Fruit fly (Drosophila melanogaster) whole organism, embryonic: ENCODE results near the gene Bap111.
A peak's percentile ranks its signal among the peaks of the same experiment; 100 is the strongest.

ENCODE experiments used
- Ada2b ChIP-seq: fragments of 200-800 bp; sonication (Bioruptor generic); IDR thresholded peaks from 2 replicates; pipeline ENCODE4 v1.3.6; 2022; ENCODE audit warnings: missing biosample characterization, missing genetic modification characterization
- Atf3 ChIP-seq: fragments of 200-800 bp; sonication (Bioruptor generic); optimal IDR thresholded peaks from 3 replicates; lab custom pipeline; 2016; ENCODE audit warnings: missing biosample characterization, missing genetic modification characterization
- C15 ChIP-seq: fragments of 200-800 bp; sonication (Bioruptor generic); IDR thresholded peaks from 3 replicates; pipeline ENCODE4 v1.3.6; 2022; ENCODE audit warnings: missing biosample characterization, missing genetic modification characterization
- CG1024 ChIP-seq: fragments of 200-800 bp; sonication (Bioruptor generic); IDR thresholded peaks from 2 replicates; pipeline ENCODE4 v1.3.6; 2022; ENCODE audit warnings: missing biosample characterization, missing genetic modification characterization
- CG11560 ChIP-seq: fragments of 200-800 bp; sonication (Bioruptor generic); IDR thresholded peaks from 3 replicates; pipeline ENCODE4 v1.3.6; 2022; ENCODE audit warnings: missing biosample characterization, missing genetic modification characterization
- CG11723 ChIP-seq: fragments of 200-800 bp; sonication (Bioruptor generic); optimal IDR thresholded peaks from 2 replicates; lab custom pipeline; 2017; ENCODE audit warnings: missing biosample characterization, mild to moderate bottlenecking, missing genetic modification characterization
- CG13123 ChIP-seq: fragments of 200-800 bp; sonication (Bioruptor generic); optimal IDR thresholded peaks from 2 replicates; lab custom pipeline; 2016; ENCODE audit warnings: missing biosample characterization, missing genetic modification characterization
- CG15073 ChIP-seq: fragments of 200-800 bp; sonication (Bioruptor generic); optimal IDR thresholded peaks from 2 replicates; lab custom pipeline; 2016; ENCODE audit warnings: missing biosample characterization, missing genetic modification characterization
- CG1529 ChIP-seq: fragments of 200-800 bp; sonication (Bioruptor generic); optimal IDR thresholded peaks from 3 replicates; lab custom pipeline; 2018; ENCODE audit warnings: missing biosample characterization, missing genetic modification characterization
- CG17385 ChIP-seq: fragments of 200-800 bp; sonication (Bioruptor generic); optimal IDR thresholded peaks from 3 replicates; lab custom pipeline; 2018; ENCODE audit warnings: missing biosample characterization, mild to moderate bottlenecking, missing genetic modification characterization
- CG17829 ChIP-seq: fragments of 200-800 bp; optimal IDR thresholded peaks from 2 replicates; lab custom pipeline; 2019; ENCODE audit warnings: missing biosample characterization, mild to moderate bottlenecking, missing genetic modification characterization, moderate library complexity
- CG2678 ChIP-seq: fragments of 200-800 bp; sonication (Bioruptor generic); optimal IDR thresholded peaks from 3 replicates; lab custom pipeline; 2019; ENCODE audit warnings: missing biosample characterization, mild to moderate bottlenecking, missing genetic modification characterization, moderate library complexity
- CG30020 ChIP-seq: fragments of 200-800 bp; optimal IDR thresholded peaks from 2 replicates; lab custom pipeline; 2019; ENCODE audit warnings: missing biosample characterization, mild to moderate bottlenecking, missing genetic modification characterization, moderate library complexity
- CG30431 ChIP-seq: fragments of 200-800 bp; sonication (Bioruptor generic); optimal IDR thresholded peaks from 2 replicates; lab custom pipeline; 2017; ENCODE audit warnings: missing biosample characterization, missing genetic modification characterization
- CG32772 ChIP-seq: fragments of 200-800 bp; sonication (Bioruptor generic); IDR thresholded peaks from 2 replicates; pipeline ENCODE4 v1.3.6; 2022; ENCODE audit warnings: missing biosample characterization, missing genetic modification characterization
- CG3838 ChIP-seq: fragments of 200-800 bp; sonication (Bioruptor generic); optimal IDR thresholded peaks from 3 replicates; lab custom pipeline; 2016; ENCODE audit warnings: missing biosample characterization, missing genetic modification characterization
- CG3847 ChIP-seq: fragments of 200-800 bp; sonication (Bioruptor generic); IDR thresholded peaks from 2 replicates; pipeline ENCODE4 v1.3.6; 2022; ENCODE audit warnings: missing biosample characterization, missing genetic modification characterization
- CG4404 ChIP-seq: fragments of 200-800 bp; sonication (Bioruptor generic); IDR thresholded peaks from 2 replicates; pipeline ENCODE4 v1.3.6; 2022; ENCODE audit warnings: missing biosample characterization, missing genetic modification characterization
- CG4730 ChIP-seq: fragments of 200-800 bp; sonication (Bioruptor generic); IDR thresholded peaks from 2 replicates; pipeline ENCODE4 v1.3.6; 2022; ENCODE audit warnings: missing biosample characterization, missing genetic modification characterization
- CG7357 ChIP-seq: fragments of 200-800 bp; sonication (Bioruptor generic); IDR thresholded peaks from 3 replicates; pipeline ENCODE4 v1.3.6; 2022; ENCODE audit warnings: missing biosample characterization, missing genetic modification characterization
- CG8924 ChIP-seq: fragments of 200-800 bp; optimal IDR thresholded peaks from 3 replicates; lab custom pipeline; 2019; ENCODE audit warnings: missing biosample characterization, mild to moderate bottlenecking, missing genetic modification characterization, moderate library complexity
- Fer1 ChIP-seq: fragments of 200-800 bp; sonication (Bioruptor generic); optimal IDR thresholded peaks from 2 replicates; lab custom pipeline; 2017; ENCODE audit warnings: missing biosample characterization, mild to moderate bottlenecking, missing genetic modification characterization
- Gsc ChIP-seq: fragments of 200-800 bp; sonication (Bioruptor generic); IDR thresholded peaks from 2 replicates; pipeline ENCODE4 v1.3.6; 2022; ENCODE audit warnings: missing biosample characterization, missing genetic modification characterization
- Hr3 ChIP-seq: fragments of 200-800 bp; sonication (Bioruptor generic); optimal IDR thresholded peaks from 3 replicates; lab custom pipeline; 2016; ENCODE audit warnings: missing biosample characterization, missing genetic modification characterization
- Hr78 ChIP-seq, 2 experiments: fragments of 200-800 bp in 1 of 2; fragments of >200 bp in 1 of 2; sonication (Bioruptor generic) in 1 of 2; optimal IDR thresholded peaks; 2 replicates each; lab custom pipeline; 2017 to 2019; ENCODE audit warnings: missing biosample characterization in 2 of 2, missing genetic modification characterization in 2 of 2, mild to moderate bottlenecking in 1 of 2, moderate library complexity in 1 of 2
- Max ChIP-seq: fragments of 200-800 bp; sonication (Bioruptor generic); optimal IDR thresholded peaks from 2 replicates; lab custom pipeline; 2016; ENCODE audit warnings: missing biosample characterization, mild to moderate bottlenecking, missing genetic modification characterization
- Meics ChIP-seq: fragments of 200-800 bp; sonication (Bioruptor generic); optimal IDR thresholded peaks from 2 replicates; lab custom pipeline; 2017; ENCODE audit warnings: missing biosample characterization, mild to moderate bottlenecking, missing genetic modification characterization
- Myb ChIP-seq: fragments of 200-800 bp; sonication (Bioruptor generic); optimal IDR thresholded peaks from 2 replicates; lab custom pipeline; 2016; ENCODE audit warnings: missing biosample characterization, missing genetic modification characterization
- Sox102F ChIP-seq: fragments of 200-800 bp; sonication (Bioruptor generic); optimal IDR thresholded peaks from 2 replicates; lab custom pipeline; 2018; ENCODE audit warnings: missing biosample characterization, mild to moderate bottlenecking, missing genetic modification characterization, moderate library complexity
- bcd ChIP-seq: fragments of 200-800 bp; sonication (Bioruptor generic); optimal IDR thresholded peaks from 2 replicates; lab custom pipeline; 2017; ENCODE audit warnings: missing biosample characterization, mild to moderate bottlenecking, missing genetic modification characterization
- dati ChIP-seq: fragments of 200-800 bp; sonication (Bioruptor generic); IDR thresholded peaks from 2 replicates; pipeline ENCODE4 v1.3.6; 2022; ENCODE audit warnings: missing biosample characterization, missing genetic modification characterization
- disco-r ChIP-seq: fragments of 200-800 bp; sonication (Bioruptor generic); optimal IDR thresholded peaks from 2 replicates; lab custom pipeline; 2016; ENCODE audit warnings: missing biosample characterization, missing genetic modification characterization
- emc ChIP-seq: fragments of 200-800 bp; sonication (Bioruptor generic); optimal IDR thresholded peaks from 2 replicates; lab custom pipeline; 2016; ENCODE audit warnings: missing biosample characterization, missing genetic modification characterization
- grn ChIP-seq: fragments of 200-800 bp; sonication (Bioruptor generic); optimal IDR thresholded peaks from 3 replicates; lab custom pipeline; 2017; ENCODE audit warnings: missing biosample characterization, missing genetic modification characterization
- ken ChIP-seq: fragments of 200-800 bp; sonication (Bioruptor generic); IDR thresholded peaks from 3 replicates; pipeline ENCODE4 v1.3.6; 2022; ENCODE audit warnings: missing biosample characterization, missing genetic modification characterization
- kni ChIP-seq: fragments of 200-800 bp; sonication (Bioruptor generic); optimal IDR thresholded peaks from 3 replicates; lab custom pipeline; 2017; ENCODE audit warnings: mild to moderate bottlenecking, missing biosample characterization, missing genetic modification reagents, missing genetic modification characterization
- knrl ChIP-seq: fragments of 200-800 bp; sonication (Bioruptor generic); IDR thresholded peaks from 3 replicates; pipeline ENCODE4 v1.3.6; 2022; ENCODE audit warnings: missing biosample characterization, missing genetic modification characterization; ENCODE audit not compliant: partially characterized antibody
- lmd ChIP-seq: fragments of 200-800 bp; sonication (Bioruptor generic); IDR thresholded peaks from 2 replicates; pipeline ENCODE4 v1.3.6; 2022; ENCODE audit warnings: missing biosample characterization, missing genetic modification characterization
- maf-S ChIP-seq: fragments of 200-800 bp; sonication (Bioruptor generic); optimal IDR thresholded peaks from 2 replicates; lab custom pipeline; 2016; ENCODE audit warnings: missing biosample characterization, missing genetic modification characterization
- mirr ChIP-seq: fragments of 200-800 bp; sonication (Bioruptor generic); optimal IDR thresholded peaks from 3 replicates; lab custom pipeline; 2018; ENCODE audit warnings: missing biosample characterization, mild to moderate bottlenecking, missing genetic modification characterization
- scrt ChIP-seq: fragments of 200-800 bp; sonication (Bioruptor generic); optimal IDR thresholded peaks from 2 replicates; lab custom pipeline; 2018; ENCODE audit warnings: missing biosample characterization, mild to moderate bottlenecking, missing genetic modification characterization, moderate library complexity
- sim ChIP-seq: fragments of 200-800 bp; sonication (Bioruptor generic); IDR thresholded peaks from 2 replicates; pipeline ENCODE4 v1.3.6; 2022; ENCODE audit warnings: missing biosample characterization, missing genetic modification characterization
- slou ChIP-seq: fragments of 200-800 bp; sonication (Bioruptor generic); optimal IDR thresholded peaks from 3 replicates; lab custom pipeline; 2016; ENCODE audit warnings: missing biosample characterization, missing genetic modification characterization
- tin ChIP-seq: fragments of 200-800 bp; sonication (Bioruptor generic); optimal IDR thresholded peaks from 3 replicates; lab custom pipeline; 2016; ENCODE audit warnings: missing biosample characterization, missing genetic modification characterization
- trh ChIP-seq: fragments of 200-800 bp; sonication (Bioruptor generic); optimal IDR thresholded peaks from 2 replicates; lab custom pipeline; 2016; ENCODE audit warnings: missing biosample characterization, missing genetic modification characterization
- unpg ChIP-seq: fragments of 200-800 bp; sonication (Bioruptor generic); optimal IDR thresholded peaks from 3 replicates; lab custom pipeline; 2018; ENCODE audit warnings: missing biosample characterization, mild to moderate bottlenecking, missing genetic modification characterization, moderate library complexity
- usp ChIP-seq: fragments of >200 bp; optimal IDR thresholded peaks from 2 replicates; lab custom pipeline; 2017; ENCODE audit warnings: missing biosample characterization, missing genetic modification characterization
- z ChIP-seq: fragments of 200-800 bp; sonication (Bioruptor generic); IDR thresholded peaks from 3 replicates; pipeline ENCODE4 v1.3.6; 2022; ENCODE audit warnings: missing biosample characterization, missing genetic modification characterization
- zen2 ChIP-seq: fragments of 200-800 bp; sonication (Bioruptor generic); IDR thresholded peaks from 3 replicates; pipeline ENCODE4 v1.3.6; 2022; ENCODE audit warnings: missing biosample characterization, missing genetic modification characterization; ENCODE audit not compliant: partially characterized antibody

Bap111 gene

DNA sequence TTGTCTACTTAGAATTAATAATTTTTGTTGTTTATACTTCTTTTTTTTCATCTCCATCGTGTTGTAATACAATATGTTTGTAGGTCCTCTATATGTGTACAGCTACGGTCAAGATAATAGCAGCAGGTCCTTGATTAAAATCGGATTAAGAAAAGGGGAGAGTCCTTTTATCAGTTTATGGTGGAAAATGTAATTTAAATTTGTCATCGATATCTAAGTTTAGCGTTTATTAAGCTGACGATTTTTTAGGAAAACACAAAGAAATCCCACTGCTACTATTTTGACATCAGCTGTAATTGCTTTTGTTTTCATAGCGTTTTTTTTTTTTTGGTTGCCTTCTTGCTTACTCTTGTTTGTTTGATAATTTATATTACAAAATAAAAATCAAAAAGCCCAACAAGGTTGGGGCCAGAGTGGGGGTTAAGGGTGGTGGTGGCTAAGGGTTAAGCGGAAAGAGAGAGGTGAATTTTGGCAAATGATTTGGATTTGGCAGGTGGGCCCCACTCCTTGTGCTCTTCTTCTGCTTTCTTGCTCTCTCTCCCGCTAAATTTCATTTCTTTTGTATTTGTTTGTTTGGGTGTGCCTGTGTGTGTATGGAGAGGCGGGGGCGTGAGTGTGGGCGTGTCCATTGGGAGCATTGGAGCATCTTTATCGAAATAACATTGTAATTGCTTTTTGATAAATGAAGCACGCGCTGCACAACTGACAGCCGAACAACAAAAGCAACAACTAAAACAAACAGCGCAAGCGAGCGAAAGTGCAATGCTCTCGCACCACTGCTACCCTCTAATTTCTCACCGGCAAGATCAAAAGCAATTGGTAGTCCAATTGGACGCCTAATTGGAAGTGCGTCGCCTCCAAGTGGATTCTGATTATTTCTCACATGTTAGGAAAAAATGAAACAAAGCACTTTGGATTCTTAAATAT is 28.0 kb upstream of the Bap111 start (continued):
- TF ChIP-seq z (GFP tag; lab: Robert Waterston, UW): no peak
- TF ChIP-seq kni: no peak
- TF ChIP-seq CG17829 (tag; lab: Kevin White, UChicago): peak; percentile 40
- TF ChIP-seq zen2 (GFP tag; lab: Robert Waterston, UW): no peak
- TF ChIP-seq Sox102F (GFP tag; lab: Kevin White, UChicago): peak; percentile 63
- TF ChIP-seq ken: peak; percentile 41; the same call in 1 of the 3 replicates
- no peak for TF ChIP-seq CG32772
- peak; percentile 32; the same call in 1 of the 2 replicates for TF ChIP-seq lmd (GFP tag; lab: Robert Waterston, UW)
- peak; percentile 39; the same call in 1 of the 2 replicates for TF ChIP-seq CG1024
- TF ChIP-seq CG17385: peak; percentile 57
- TF ChIP-seq emc (GFP tag; lab: Kevin White, UChicago): no peak
- no peak for TF ChIP-seq CG15073 (GFP tag; lab: Kevin White, UChicago)
- peak; percentile 4 for TF ChIP-seq scrt (GFP tag; lab: Kevin White, UChicago)
- TF ChIP-seq Ada2b: peak; percentile 46
- no peak for TF ChIP-seq CG30431 (GFP tag; lab: Kevin White, UChicago)
- peak; percentile 52 for TF ChIP-seq unpg (GFP tag; lab: Kevin White, UChicago)
- TF ChIP-seq C15: no peak
- no peak for TF ChIP-seq CG7357 (GFP tag; lab: Robert Waterston, UW)
- no peak for TF ChIP-seq disco-r
- no peak for TF ChIP-seq Hr78 (GFP tag; optimal IDR thresholded peaks at IDR 0.05; lab: Kevin White, UChicago)
- peak; percentile 57 for TF ChIP-seq CG8924 (tag; lab: Kevin White, UChicago)
- TF ChIP-seq slou (GFP tag; lab: Kevin White, UChicago): no peak
- TF ChIP-seq CG11560 (tag; lab: Robert Waterston, UW): no peak
- TF ChIP-seq usp (GFP tag; lab: Kevin White, UChicago): no peak
- TF ChIP-seq CG1529 (GFP tag; lab: Kevin White, UChicago): no peak
- TF ChIP-seq Myb: no peak
- TF ChIP-seq CG2678 (tag; lab: Kevin White, UChicago): peak; percentile 67
- no peak for TF ChIP-seq trh (GFP tag; lab: Kevin White, UChicago)
- no peak for TF ChIP-seq CG4404
- TF ChIP-seq bcd (GFP tag; lab: Kevin White, UChicago): peak; percentile 29
- TF ChIP-seq CG3838: no peak
- TF ChIP-seq CG30020 (tag; lab: Kevin White, UChicago): no peak
- TF ChIP-seq knrl (GFP tag; lab: Robert Waterston, UW): no peak
- TF ChIP-seq tin (GFP tag; lab: Kevin White, UChicago): peak; percentile 24
- TF ChIP-seq CG3847 (GFP tag; lab: Robert Waterston, UW): no peak
- no peak for TF ChIP-seq mirr (GFP tag; lab: Kevin White, UChicago)
- no peak for TF ChIP-seq Max (GFP tag; lab: Kevin White, UChicago)
- peak; percentile 52 for TF ChIP-seq Fer1 (GFP tag; lab: Kevin White, UChicago)
- TF ChIP-seq Meics (GFP tag; lab: Kevin White, UChicago): peak; percentile 60
- no peak for TF ChIP-seq grn (GFP tag; lab: Kevin White, UChicago)
- TF ChIP-seq CG13123: no peak
- no peak for TF ChIP-seq dati (GFP tag; lab: Robert Waterston, UW)
- no peak for TF ChIP-seq CG11723 (GFP tag; lab: Kevin White, UChicago)
- TF ChIP-seq Gsc (GFP tag; lab: Robert Waterston, UW): no peak
- no peak for TF ChIP-seq sim (GFP tag; lab: Robert Waterston, UW)
- TF ChIP-seq maf-S (GFP tag; lab: Kevin White, UChicago): no peak
- TF ChIP-seq CG4730: no peak; the same call in 1 of the 2 replicates
- TF ChIP-seq Hr3 (GFP tag; lab: Kevin White, UChicago): peak; percentile 8
- no peak for TF ChIP-seq Atf3
